Worm (Caenorhabditis elegans): ENCODE results near the gene F49C12.3.

DNA sequence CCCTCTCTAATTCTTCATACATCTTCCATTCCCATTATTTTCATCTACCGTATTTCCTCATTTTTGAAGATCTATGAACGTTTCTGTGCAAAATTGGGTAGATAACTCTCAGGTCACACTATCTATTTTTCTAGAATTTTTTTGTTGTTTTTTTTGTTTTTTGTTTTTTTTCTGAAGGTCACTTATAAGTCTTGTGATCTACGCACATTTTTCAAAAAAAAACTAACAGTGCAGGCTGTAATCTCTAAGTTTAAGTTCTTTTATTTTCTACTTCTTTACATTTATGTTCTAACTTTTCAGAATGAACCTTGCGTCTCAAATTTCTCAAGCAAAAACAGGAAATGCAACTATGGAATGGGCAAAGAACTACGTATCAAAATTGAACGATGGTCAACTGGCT lies 30.4 kb upstream of the F49C12.3 start, which contains the start of gene flh-3:
- TF ChIP-seq W03F9.2 (tag; optimal IDR thresholded peaks at IDR 0.05), result no peak
- no peak for TF ChIP-seq him-1 (tag; optimal IDR thresholded peaks at IDR 0.05)
- no peak for TF ChIP-seq dao-5 (tag; optimal IDR thresholded peaks at IDR 0.05)
